Worm (Caenorhabditis elegans) whole organism, midembryonic: ENCODE measurements around the gene fln-2.
"Not testable (repeated sequence)": the region's sequence is repeated elsewhere in the genome, so short reads cannot be mapped to it uniquely, and the experiment has no call there.

ENCODE experiments used
- T22C8.4 ChIP-seq: fragments of 200-800 bp; sonication (Bioruptor generic); IDR thresholded peaks from 2 replicates; pipeline ENCODE4 v1.3.6; 2022; ENCODE audit warnings: missing genetic modification characterization, missing compliant biosample characterization
- cog-1 ChIP-seq: sonication (generic microtip); optimal IDR thresholded peaks from 2 replicates; lab custom pipeline; 2016; ENCODE audit warnings: missing genetic modification characterization, missing compliant biosample characterization
- flt-1 ChIP-seq: fragments of 200-800 bp; sonication (Bioruptor generic); IDR thresholded peaks from 2 replicates; pipeline ENCODE4 v1.3.6; 2022; ENCODE audit warnings: missing genetic modification characterization, missing compliant biosample characterization
- klf-2 ChIP-seq: fragments of 200-800 bp; sonication (Bioruptor generic); conservative IDR thresholded peaks from 2 replicates; pipeline ENCODE4 v1.3.6; 2022; ENCODE audit warnings: missing genetic modification reagents, missing genetic modification characterization, missing compliant biosample characterization
- med-1 ChIP-seq: sonication (generic microtip); optimal IDR thresholded peaks from 2 replicates; lab custom pipeline; 2017; ENCODE audit warnings: missing genetic modification characterization, mild to moderate bottlenecking, missing compliant biosample characterization, antibody characterized with exemption, missing genetic modification reagents; ENCODE audit not compliant: insufficient read depth
- ref-1 ChIP-seq: fragments of 200-800 bp; sonication (Bioruptor generic); conservative IDR thresholded peaks from 2 replicates; pipeline ENCODE4 v1.3.6; 2022; ENCODE audit warnings: missing genetic modification reagents, missing genetic modification characterization, missing compliant biosample characterization
- tab-1 ChIP-seq: fragments of 200-800 bp; sonication (Bioruptor generic); IDR thresholded peaks from 2 replicates; pipeline ENCODE4 v1.3.6; 2022; ENCODE audit warnings: missing genetic modification characterization, missing compliant biosample characterization
- ztf-23 ChIP-seq: fragments of 200-800 bp; sonication (Bioruptor generic); IDR thresholded peaks from 2 replicates; pipeline ENCODE4 v1.3.6; 2022; ENCODE audit warnings: missing genetic modification reagents, missing genetic modification characterization, missing compliant biosample characterization
- ztf-29 ChIP-seq: fragments of 200-800 bp; sonication (Bioruptor generic); IDR thresholded peaks from 2 replicates; pipeline ENCODE4 v1.3.6; 2022; ENCODE audit warnings: missing genetic modification reagents, missing genetic modification characterization, missing compliant biosample characterization

Gene fln-2

ce11 chrX:9451944-9452453 is 54.5 kb downstream of the fln-2 start, which contains the start of gene ZK899.2:
ZK899.2 (minus strand) TSS chrX:9451994.
- TF ChIP-seq cog-1 (tag; lab: Kevin White, UChicago) = no peak
- TF ChIP-seq klf-2 (GFP tag; lab: Robert Waterston, UW) = no peak
- no peak for TF ChIP-seq ref-1 (GFP tag; lab: Robert Waterston, UW)
- TF ChIP-seq med-1 (GFP tag; lab: Kevin White, UChicago) = no peak
- no peak for TF ChIP-seq ztf-29 (GFP tag; lab: Robert Waterston, UW)
- no peak for TF ChIP-seq T22C8.4 (GFP tag; lab: Robert Waterston, UW)
- TF ChIP-seq flt-1 = no peak
- no peak for TF ChIP-seq ztf-23 (GFP tag; lab: Robert Waterston, UW)
- TF ChIP-seq tab-1 (GFP tag; lab: Robert Waterston, UW) = no peak

ce11 chrX:9452483-9453198 is 55.1 kb downstream of the fln-2 start, which contains the start of gene ZK899.3:
ZK899.3 (plus strand) TSS chrX:9453148.
- TF ChIP-seq T22C8.4 (GFP tag; lab: Robert Waterston, UW) (no peak), ref-1 (GFP tag; lab: Robert Waterston, UW) (no peak), cog-1 (tag; lab: Kevin White, UChicago) (no peak), ztf-29 (GFP tag; lab: Robert Waterston, UW) (no peak), klf-2 (GFP tag; lab: Robert Waterston, UW) (no peak), med-1 (GFP tag; lab: Kevin White, UChicago) (no peak), ztf-23 (GFP tag; lab: Robert Waterston, UW) (no peak), flt-1 (no peak), tab-1 (GFP tag; lab: Robert Waterston, UW) (no peak)

- TF ChIP-seq ref-1 (GFP tag; lab: Robert Waterston, UW) = no peak
- TF ChIP-seq T22C8.4 (GFP tag; lab: Robert Waterston, UW) = no peak
- no peak for TF ChIP-seq med-1 (GFP tag; lab: Kevin White, UChicago)
- no peak for TF ChIP-seq tab-1 (GFP tag; lab: Robert Waterston, UW)
- no peak for TF ChIP-seq flt-1
- no peak for TF ChIP-seq ztf-29 (GFP tag; lab: Robert Waterston, UW)
- no peak for TF ChIP-seq cog-1 (tag; lab: Kevin White, UChicago)
- TF ChIP-seq ztf-23 (GFP tag; lab: Robert Waterston, UW) = no peak
- TF ChIP-seq klf-2 (GFP tag; lab: Robert Waterston, UW) = no peak
Observed at ce11 chrX:9456579-9456978, 59.1 kb downstream of the fln-2 start.

ce11 chrX:9458142-9458541 is 60.6 kb downstream of the fln-2 start, which contains the start of gene tba-8:
tba-8 (minus strand) TSS chrX:9458348.
- TF ChIP-seq ref-1 (GFP tag; lab: Robert Waterston, UW) (no peak), T22C8.4 (GFP tag; lab: Robert Waterston, UW) (no peak), ztf-29 (GFP tag; lab: Robert Waterston, UW) (no peak), tab-1 (GFP tag; lab: Robert Waterston, UW) (no peak), ztf-23 (GFP tag; lab: Robert Waterston, UW) (no peak), flt-1 (no peak), med-1 (GFP tag; lab: Kevin White, UChicago) (no peak), klf-2 (GFP tag; lab: Robert Waterston, UW) (no peak), cog-1 (tag; lab: Kevin White, UChicago) (no peak)

ce11 chrX:9460834-9461233 is 63.3 kb downstream of the fln-2 start, which contains the start of gene ZK899.5:
ZK899.5 (minus strand) TSS chrX:9460934.
- TF ChIP-seq T22C8.4 (GFP tag; lab: Robert Waterston, UW); cog-1 (tag; lab: Kevin White, UChicago); ztf-23 (GFP tag; lab: Robert Waterston, UW): not testable (repeated sequence)

ce11 chrX:9463045-9463444 is 65.5 kb downstream of the fln-2 start, which contains the start of gene ZK899.6:
ZK899.6 (plus strand) TSS chrX:9463345.
- TF ChIP-seq ztf-29 (GFP tag; lab: Robert Waterston, UW); med-1 (GFP tag; lab: Kevin White, UChicago); T22C8.4 (GFP tag; lab: Robert Waterston, UW): not testable (repeated sequence)

ce11 chrX:9465722-9466132 is 68.2 kb downstream of the fln-2 start:
- TF ChIP-seq klf-2 (GFP tag; lab: Robert Waterston, UW) = no peak
- no peak for TF ChIP-seq med-1 (GFP tag; lab: Kevin White, UChicago)
- TF ChIP-seq ref-1 (GFP tag; lab: Robert Waterston, UW) = no peak
- TF ChIP-seq cog-1 (tag; lab: Kevin White, UChicago) = peak; percentile 97
- peak; percentile 79 for TF ChIP-seq ztf-23 (GFP tag; lab: Robert Waterston, UW)
- peak; percentile 98 for TF ChIP-seq T22C8.4 (GFP tag; lab: Robert Waterston, UW)
- TF ChIP-seq tab-1 (GFP tag; lab: Robert Waterston, UW) = no peak
- peak; percentile 70; the same call in 1 of the 2 replicates for TF ChIP-seq flt-1
- TF ChIP-seq ztf-29 (GFP tag; lab: Robert Waterston, UW) = no peak

- TF ChIP-seq ztf-23 (GFP tag; lab: Robert Waterston, UW) (peak; percentile 94), klf-2 (GFP tag; lab: Robert Waterston, UW) (peak; percentile 90), ztf-29 (GFP tag; lab: Robert Waterston, UW) (peak; percentile 92), med-1 (GFP tag; lab: Kevin White, UChicago) (peak; percentile 75), flt-1 (peak; percentile 97), cog-1 (tag; lab: Kevin White, UChicago) (peak; percentile 84), tab-1 (GFP tag; lab: Robert Waterston, UW) (peak; percentile 94), T22C8.4 (GFP tag; lab: Robert Waterston, UW) (peak; percentile 91), ref-1 (GFP tag; lab: Robert Waterston, UW) (peak; percentile 87)
Observed at ce11 chrX:9467573-9467972, 70.1 kb downstream of the fln-2 start.
